Fruit fly (Drosophila melanogaster) whole organism, embryonic: ENCODE data around the gene flip.

Experiments
- CG14014 ChIP-seq: fragments of 200-800 bp; sonication (Bioruptor generic); IDR thresholded peaks from 2 replicates; pipeline ENCODE4 v1.3.6; 2022; ENCODE audit warnings: missing biosample characterization, missing genetic modification characterization
- Hand ChIP-seq: fragments of 200-800 bp; sonication (Bioruptor generic); optimal IDR thresholded peaks from 2 replicates; lab custom pipeline; 2017; ENCODE audit warnings: mild to moderate bottlenecking, missing biosample characterization, missing genetic modification reagents, missing genetic modification characterization
- crol ChIP-seq: fragments of 200-800 bp; sonication (Bioruptor generic); IDR thresholded peaks from 2 replicates; pipeline ENCODE4 v1.3.6; 2022; ENCODE audit warnings: missing biosample characterization, missing genetic modification characterization
- mld ChIP-seq: fragments of 200-800 bp; sonication (Bioruptor generic); IDR thresholded peaks from 3 replicates; pipeline ENCODE4 v1.3.6; 2022; ENCODE audit warnings: missing biosample characterization, missing genetic modification characterization; ENCODE audit not compliant: partially characterized antibody
- zen2 ChIP-seq: fragments of 200-800 bp; sonication (Bioruptor generic); IDR thresholded peaks from 3 replicates; pipeline ENCODE4 v1.3.6; 2022; ENCODE audit warnings: missing biosample characterization, missing genetic modification characterization; ENCODE audit not compliant: partially characterized antibody

DNA sequence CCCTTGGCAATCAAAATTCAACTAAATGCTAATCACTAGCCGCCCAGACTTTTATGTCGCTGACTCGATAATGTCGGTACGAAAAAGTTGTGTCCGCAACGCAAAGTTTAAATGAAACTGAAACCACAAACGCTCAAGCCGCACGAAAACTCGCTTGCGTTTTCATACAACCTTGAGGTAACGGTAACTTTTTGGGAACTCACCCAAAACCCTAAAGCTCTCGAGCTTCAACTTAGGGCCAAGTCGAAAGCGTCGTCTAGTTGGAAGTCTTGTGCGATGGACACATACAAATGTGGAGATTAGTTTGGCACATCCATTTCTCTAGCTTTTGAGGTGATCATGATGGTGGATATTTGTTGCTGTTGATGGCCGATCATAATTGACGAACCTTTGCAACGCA, 27.8 kb downstream of the flip start:
- TF ChIP-seq zen2 (GFP tag; lab: Robert Waterston, UW), result no peak
- TF ChIP-seq CG14014 (GFP tag; lab: Robert Waterston, UW), result no peak
- TF ChIP-seq Hand, result no peak
- TF ChIP-seq crol (GFP tag; lab: Robert Waterston, UW), result no peak
- no peak for TF ChIP-seq mld
